Worm (Caenorhabditis elegans) whole organism, L2 larva: ENCODE data around the gene dpm-3.

Source experiments
- C34F6.9 ChIP-seq: fragments of 150-350 bp; optimal IDR thresholded peaks from 2 replicates; lab custom pipeline; 2014; ENCODE audit warnings: missing biosample characterization, missing genetic modification characterization
- F13H6.1 ChIP-seq: sonication (generic microtip); optimal IDR thresholded peaks from 2 replicates; lab custom pipeline; 2016; ENCODE audit warnings: missing genetic modification characterization, missing compliant biosample characterization
- R02D3.7 ChIP-seq: fragments of 150-350 bp; optimal IDR thresholded peaks from 2 replicates; lab custom pipeline; 2014; ENCODE audit warnings: missing biosample characterization, missing genetic modification characterization
- alr-1 ChIP-seq: fragments of 150-350 bp; optimal IDR thresholded peaks from 2 replicates; lab custom pipeline; 2014; ENCODE audit warnings: missing biosample characterization, missing genetic modification characterization
- blmp-1 ChIP-seq: sonication (generic microtip); optimal IDR thresholded peaks from 2 replicates; lab custom pipeline; 2017; ENCODE audit warnings: missing genetic modification characterization, mild to moderate bottlenecking, missing compliant biosample characterization, antibody characterized with exemption, moderate library complexity; ENCODE audit not compliant: insufficient read depth
- crh-2 ChIP-seq: sonication (generic microtip); optimal IDR thresholded peaks from 2 replicates; lab custom pipeline; 2017; ENCODE audit warnings: missing biosample characterization, missing genetic modification characterization
- dmd-4 ChIP-seq: sonication (generic microtip); optimal IDR thresholded peaks from 2 replicates; lab custom pipeline; 2017; ENCODE audit warnings: missing biosample characterization, missing genetic modification characterization
- egl-27 ChIP-seq: sonication (generic microtip); optimal IDR thresholded peaks from 3 replicates; lab custom pipeline; 2017; ENCODE audit warnings: missing biosample characterization, missing genetic modification reagents, missing genetic modification characterization
- elt-1 ChIP-seq: fragments of 150-350 bp; optimal IDR thresholded peaks from 2 replicates; lab custom pipeline; 2014; ENCODE audit warnings: missing biosample characterization, missing genetic modification characterization
- elt-3 ChIP-seq: sonication (generic microtip); optimal IDR thresholded peaks from 2 replicates; lab custom pipeline; 2017; ENCODE audit warnings: missing biosample characterization, missing genetic modification characterization
- fos-1 ChIP-seq: fragments of 150-350 bp; optimal IDR thresholded peaks from 2 replicates; lab custom pipeline; 2014; ENCODE audit warnings: missing biosample characterization, missing genetic modification characterization
- gmeb-1 ChIP-seq: fragments of 150-350 bp; optimal IDR thresholded peaks from 2 replicates; lab custom pipeline; 2014; ENCODE audit warnings: missing biosample characterization, missing genetic modification characterization
- lsy-2 ChIP-seq, 2 experiments: fragments of 150-350 bp in 1 of 2; sonication (generic microtip) in 1 of 2; optimal IDR thresholded peaks; 2 replicates each; lab custom pipeline; 2014 to 2017; ENCODE audit warnings: missing biosample characterization in 2 of 2, missing genetic modification characterization in 2 of 2
- mab-5 ChIP-seq: fragments of 150-350 bp; optimal IDR thresholded peaks from 2 replicates; lab custom pipeline; 2014; ENCODE audit warnings: missing biosample characterization, missing genetic modification characterization
- mdl-1 ChIP-seq, 2 experiments: fragments of 150-350 bp in 1 of 2; sonication (generic microtip) in 1 of 2; optimal IDR thresholded peaks; 2 replicates each; lab custom pipeline; 2017; ENCODE audit warnings: missing biosample characterization in 2 of 2, missing genetic modification characterization in 2 of 2
- nhr-11 ChIP-seq: fragments of 150-350 bp; optimal IDR thresholded peaks from 2 replicates; lab custom pipeline; 2014; ENCODE audit warnings: missing biosample characterization, missing genetic modification characterization
- nhr-12 ChIP-seq: fragments of 150-350 bp; optimal IDR thresholded peaks from 2 replicates; lab custom pipeline; 2014; ENCODE audit warnings: missing biosample characterization, missing genetic modification characterization
- nhr-129 ChIP-seq: fragments of 150-350 bp; optimal IDR thresholded peaks from 2 replicates; lab custom pipeline; 2014; ENCODE audit warnings: missing biosample characterization, missing genetic modification characterization
- nhr-21 ChIP-seq: fragments of 150-350 bp; optimal IDR thresholded peaks from 2 replicates; lab custom pipeline; 2014; ENCODE audit warnings: missing biosample characterization, missing genetic modification characterization
- nhr-23 ChIP-seq: fragments of 150-350 bp; optimal IDR thresholded peaks from 2 replicates; lab custom pipeline; 2014; ENCODE audit warnings: missing biosample characterization, missing genetic modification reagents, missing genetic modification characterization
- nhr-237 ChIP-seq: fragments of 150-350 bp; optimal IDR thresholded peaks from 2 replicates; lab custom pipeline; 2014; ENCODE audit warnings: missing biosample characterization, missing genetic modification characterization
- nhr-25 ChIP-seq: fragments of 150-350 bp; sonication (generic microtip); optimal IDR thresholded peaks from 3 replicates; lab custom pipeline; 2014; ENCODE audit warnings: missing biosample characterization, missing genetic modification characterization
- skn-1 ChIP-seq: sonication (generic microtip); optimal IDR thresholded peaks from 2 replicates; lab custom pipeline; 2017; ENCODE audit warnings: missing biosample characterization, missing genetic modification characterization
- sma-9 ChIP-seq, 2 experiments: fragments of 150-350 bp in 1 of 2; sonication (generic microtip) in 1 of 2; optimal IDR thresholded peaks; 2 replicates each; lab custom pipeline; 2014 to 2016; ENCODE audit warnings: missing genetic modification characterization in 2 of 2, mild to moderate bottlenecking in 1 of 2, missing biosample characterization in 1 of 2, missing compliant biosample characterization in 1 of 2, missing genetic modification reagents in 1 of 2, moderate library complexity in 1 of 2
- snpc-4 ChIP-seq: fragments of 150-350 bp; optimal IDR thresholded peaks from 2 replicates; lab custom pipeline; 2014; ENCODE audit warnings: missing biosample characterization, missing genetic modification characterization
- unc-62 ChIP-seq: fragments of 150-350 bp; optimal IDR thresholded peaks from 2 replicates; lab custom pipeline; 2014; ENCODE audit warnings: missing biosample characterization, missing genetic modification reagents, missing genetic modification characterization
- zag-1 ChIP-seq: fragments of 150-350 bp; optimal IDR thresholded peaks from 2 replicates; lab custom pipeline; 2014; ENCODE audit warnings: missing biosample characterization, missing genetic modification characterization
- ztf-1 ChIP-seq: fragments of 200-800 bp; sonication (Bioruptor generic); conservative IDR thresholded peaks from 2 replicates; pipeline ENCODE4 v1.3.6; 2022; ENCODE audit warnings: missing genetic modification characterization, missing compliant biosample characterization
- ztf-11 ChIP-seq: sonication (generic microtip); optimal IDR thresholded peaks from 2 replicates; lab custom pipeline; 2017; ENCODE audit warnings: missing biosample characterization, missing genetic modification characterization

Gene dpm-3

ce11 chrIV:12419291-12419690 is 27.9 kb downstream of the dpm-3 start:
- TF ChIP-seq sma-9 (GFP tag; optimal IDR thresholded peaks at IDR 0.05; lab: Kevin White, UChicago) (peak; percentile 28), sma-9 (tag; optimal IDR thresholded peaks at IDR 0.05; lab: Kevin White, UChicago) (no peak), blmp-1 (tag; lab: Kevin White, UChicago) (no peak)

- TF ChIP-seq blmp-1 (tag; lab: Kevin White, UChicago) (no peak), fos-1 (peak; percentile 71), F13H6.1 (tag; lab: Kevin White, UChicago) (peak; percentile 6), sma-9 (GFP tag; optimal IDR thresholded peaks at IDR 0.05; lab: Kevin White, UChicago) (peak; percentile 86), sma-9 (tag; optimal IDR thresholded peaks at IDR 0.05; lab: Kevin White, UChicago) (no peak), crh-2 (tag; lab: Kevin White, UChicago) (peak; percentile 15), dmd-4 (tag; lab: Kevin White, UChicago) (no peak)
Observed at ce11 chrIV:12420455-12420854, 29.1 kb downstream of the dpm-3 start, which contains the start of gene ugt-65. Gene ugt-65, plus strand, starts transcription at chrIV:12420683.

- no peak for TF ChIP-seq egl-27
- TF ChIP-seq skn-1 (tag; lab: Kevin White, UChicago): no peak
- TF ChIP-seq dmd-4 (tag; lab: Kevin White, UChicago): no peak
- peak in 1 of 2 experiments; percentile 5 for TF ChIP-seq lsy-2 (tag; optimal IDR thresholded peaks at IDR 0.05; lab: Kevin White, UChicago)
- TF ChIP-seq C34F6.9 (tag; lab: Kevin White, UChicago): peak; percentile 9
- TF ChIP-seq nhr-21: no peak
- peak in 1 of 2 experiments; percentile 59 for TF ChIP-seq mdl-1 (tag; optimal IDR thresholded peaks at IDR 0.05; lab: Kevin White, UChicago)
- peak; percentile 44 for TF ChIP-seq unc-62 (GFP tag; lab: Kevin White, UChicago)
- no peak for TF ChIP-seq fos-1
- TF ChIP-seq mab-5 (tag; lab: Kevin White, UChicago): peak; percentile 26
Observed at ce11 chrIV:12425595-12425994, 34.2 kb downstream of the dpm-3 start.

- TF ChIP-seq nhr-237 (tag; lab: Kevin White, UChicago): no peak
- no peak for TF ChIP-seq lsy-2 (tag; optimal IDR thresholded peaks at IDR 0.05; lab: Kevin White, UChicago)
- TF ChIP-seq nhr-11 (tag; lab: Kevin White, UChicago): no peak
- no peak for TF ChIP-seq alr-1 (tag; lab: Kevin White, UChicago)
- no peak for TF ChIP-seq crh-2 (tag; lab: Kevin White, UChicago)
- TF ChIP-seq, all 48 proteins: peak for 0
Observed at ce11 chrIV:12427687-12428284, 36.4 kb downstream of the dpm-3 start.

ce11 chrIV:12428467-12428866 is 37.1 kb downstream of the dpm-3 start, which contains the start of gene col-130:
Gene col-130, minus strand, starts transcription at chrIV:12428516.
- no peak for TF ChIP-seq ztf-11 (tag; lab: Kevin White, UChicago)
- TF ChIP-seq dmd-4 (tag; lab: Kevin White, UChicago): no peak
- no peak for TF ChIP-seq snpc-4 (tag; lab: Kevin White, UChicago)
- TF ChIP-seq gmeb-1 (tag; lab: Kevin White, UChicago): no peak
- TF ChIP-seq zag-1: no peak
- no peak for TF ChIP-seq elt-3 (tag; lab: Kevin White, UChicago)
- no peak for TF ChIP-seq blmp-1 (tag; lab: Kevin White, UChicago)
- no peak for TF ChIP-seq elt-1 (tag; lab: Kevin White, UChicago)
- no peak for TF ChIP-seq nhr-12 (tag; lab: Kevin White, UChicago)
- TF ChIP-seq fos-1: no peak

ce11 chrIV:12429504-12429903 is 38.1 kb downstream of the dpm-3 start:
- TF ChIP-seq C34F6.9 (tag; lab: Kevin White, UChicago) (no peak), lsy-2 (tag; optimal IDR thresholded peaks at IDR 0.05; lab: Kevin White, UChicago) (no peak), nhr-23 (tag; lab: Kevin White, UChicago) (no peak), R02D3.7 (tag; lab: Kevin White, UChicago) (no peak), ztf-1 (GFP tag; lab: Robert Waterston, UW) (no peak), nhr-129 (tag; lab: Kevin White, UChicago) (no peak), blmp-1 (tag; lab: Kevin White, UChicago) (peak; percentile 81), nhr-25 (tag; lab: Kevin White, UChicago) (peak; percentile 66)
